Fruit fly (Drosophila melanogaster): ENCODE data around the gene fzy.

The fzy gene

DNA sequence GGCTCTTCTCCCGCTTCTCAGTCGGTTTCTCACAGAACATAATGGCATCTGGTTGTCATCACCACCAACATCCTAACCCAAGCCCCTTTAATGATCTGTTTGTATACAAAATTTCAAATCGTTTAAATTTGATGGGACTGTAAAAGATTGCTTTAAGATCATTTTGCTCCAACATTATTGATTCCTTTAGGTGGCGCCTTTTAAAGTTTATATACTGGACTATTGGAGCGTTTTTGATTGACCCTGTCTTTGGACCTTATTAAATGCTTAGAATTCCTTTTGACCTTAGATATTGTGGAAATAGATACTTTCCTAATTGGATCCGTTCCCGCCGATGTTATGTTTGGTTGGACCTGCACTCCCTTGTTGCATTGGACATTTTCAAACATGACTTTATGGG is 29.5 kb downstream of the fzy start, which contains the start of gene CG42266:
Gene CG42266, minus strand, starts transcription at position 101 of the 400 bp plus-strand sequence.
- TF ChIP-seq ey (GFP tag; optimal IDR thresholded peaks at IDR 0.05), result no peak
- TF ChIP-seq Myc (optimal IDR thresholded peaks at IDR 0.05), result no peak
- TF ChIP-seq tai (GFP tag; optimal IDR thresholded peaks at IDR 0.05), result no peak
- no peak for TF ChIP-seq dl (GFP tag; optimal IDR thresholded peaks at IDR 0.05; ENCODE audit: insufficient read depth in 1 of 2, partially characterized antibody in 2 of 2)

DNA sequence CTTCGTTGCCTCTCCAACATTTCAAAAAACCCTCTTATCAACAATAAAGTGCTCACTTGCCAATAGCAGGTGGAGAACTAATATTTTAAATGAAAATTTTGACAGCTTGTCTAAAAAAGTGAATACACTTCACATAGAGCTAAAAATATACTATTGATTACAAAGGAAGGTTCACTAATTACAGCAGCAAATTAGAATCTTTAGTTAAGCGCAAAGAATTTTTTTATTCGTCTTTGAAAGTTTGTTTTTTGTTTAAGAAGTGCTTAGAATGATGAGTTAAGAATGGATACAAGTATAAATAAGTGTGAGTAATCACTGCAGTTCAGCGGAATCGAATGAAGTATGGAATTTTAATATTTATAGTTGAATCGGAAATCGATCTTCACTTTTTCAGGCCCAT is 31.5 kb downstream of the fzy start, which contains the start of gene CG44405:
Gene CG44405, minus strand, starts transcription at position 101 of the 400 bp plus-strand sequence.
- TF ChIP-seq dl (GFP tag; optimal IDR thresholded peaks at IDR 0.05; ENCODE audit: insufficient read depth in 1 of 2, partially characterized antibody in 2 of 2), result no peak

DNA sequence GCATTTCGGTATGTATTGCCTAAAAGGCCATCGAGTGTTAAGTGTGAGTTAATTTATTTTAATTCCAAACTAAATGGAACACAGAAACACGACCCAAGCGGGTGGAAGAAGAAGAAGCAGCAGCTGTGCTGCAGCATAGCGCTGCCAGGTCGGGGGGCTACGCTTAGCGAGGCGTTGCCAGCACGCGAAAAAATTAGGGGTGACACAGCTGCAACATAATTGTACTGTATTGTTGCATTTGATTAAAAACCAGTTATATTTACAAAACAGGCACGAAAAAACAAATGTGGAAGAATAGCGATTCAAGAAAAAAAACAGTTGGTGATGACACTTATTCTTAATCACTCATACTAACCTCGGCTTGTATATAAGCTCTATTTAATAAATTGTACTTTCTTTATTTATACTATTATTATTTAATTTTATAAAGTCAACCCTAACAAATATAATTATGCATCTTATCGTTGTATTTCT is 39.4 kb downstream of the fzy start:
- TF ChIP-seq rgr (GFP tag; optimal IDR thresholded peaks at IDR 0.05) (peak; percentile 88), Abd-B (GFP tag; optimal IDR thresholded peaks at IDR 0.05) (no peak), Hnf4 (GFP tag; optimal IDR thresholded peaks at IDR 0.05) (no peak), Hr83 (GFP tag; optimal IDR thresholded peaks at IDR 0.05; ENCODE audit: poor library complexity, severe bottlenecking) (peak; percentile 84), Dif (GFP tag; optimal IDR thresholded peaks at IDR 0.05; ENCODE audit: partially characterized antibody) (no peak), Mio (GFP tag; optimal IDR thresholded peaks at IDR 0.05) (no peak), pan (optimal IDR thresholded peaks at IDR 0.05) (no peak), Jra (GFP tag; optimal IDR thresholded peaks at IDR 0.05) (peak; percentile 34), GATAd (GFP tag; optimal IDR thresholded peaks at IDR 0.05) (peak; percentile 42), jim (GFP tag; optimal IDR thresholded peaks at IDR 0.05) (no peak), fru (GFP tag; optimal IDR thresholded peaks at IDR 0.05) (peak; percentile 77), Sp1 (GFP tag; optimal IDR thresholded peaks at IDR 0.05) (peak; percentile 87), lola (GFP tag; optimal IDR thresholded peaks at IDR 0.05) (no peak), usp (GFP tag; optimal IDR thresholded peaks at IDR 0.05) (no peak), h (GFP tag; optimal IDR thresholded peaks at IDR 0.05) (peak; percentile 78), Dfd (GFP tag; optimal IDR thresholded peaks at IDR 0.05) (no peak), OdsH (GFP tag; optimal IDR thresholded peaks at IDR 0.05) (peak; percentile 84), brk (GFP tag; optimal IDR thresholded peaks at IDR 0.05) (no peak), dsf (GFP tag; optimal IDR thresholded peaks at IDR 0.05; ENCODE audit: borderline replicate concordance) (no peak), foxo (GFP tag; optimal IDR thresholded peaks at IDR 0.05) (peak in 1 of 2 experiments; percentile 93), CrebA (GFP tag; optimal IDR thresholded peaks at IDR 0.05; ENCODE audit: borderline replicate concordance) (no peak), psq (GFP tag; optimal IDR thresholded peaks at IDR 0.05) (no peak), sage (GFP tag; optimal IDR thresholded peaks at IDR 0.05) (peak; percentile 56), Hr78 (GFP tag; optimal IDR thresholded peaks at IDR 0.05) (no peak), sv (GFP tag; optimal IDR thresholded peaks at IDR 0.05) (peak; percentile 51), br (GFP tag; optimal IDR thresholded peaks at IDR 0.05) (no peak), Myc (optimal IDR thresholded peaks at IDR 0.05) (no peak), ey (GFP tag; optimal IDR thresholded peaks at IDR 0.05) (peak; percentile 80), Rel (GFP tag; optimal IDR thresholded peaks at IDR 0.05) (no peak), Rel (tag; optimal IDR thresholded peaks at IDR 0.05) (peak; percentile 89), woc (GFP tag; optimal IDR thresholded peaks at IDR 0.05) (peak; percentile 39), N (GFP tag; optimal IDR thresholded peaks at IDR 0.05) (no peak), Vsx2 (GFP tag; optimal IDR thresholded peaks at IDR 0.05; ENCODE audit: partially characterized antibody) (no peak), HLH106 (tag; optimal IDR thresholded peaks at IDR 0.05) (peak; percentile 91), dmrt93B (GFP tag; optimal IDR thresholded peaks at IDR 0.05) (peak; percentile 78), CG32264 (GFP tag; optimal IDR thresholded peaks at IDR 0.05) (peak; percentile 59), dl (GFP tag; optimal IDR thresholded peaks at IDR 0.05; ENCODE audit: insufficient read depth in 1 of 2, partially characterized antibody in 2 of 2) (no peak), CG9705 (GFP tag; optimal IDR thresholded peaks at IDR 0.05) (peak; percentile 60), tai (GFP tag; optimal IDR thresholded peaks at IDR 0.05) (no peak)
